Fruit fly (Drosophila melanogaster): ENCODE measurements around the gene Grip163.

DNA sequence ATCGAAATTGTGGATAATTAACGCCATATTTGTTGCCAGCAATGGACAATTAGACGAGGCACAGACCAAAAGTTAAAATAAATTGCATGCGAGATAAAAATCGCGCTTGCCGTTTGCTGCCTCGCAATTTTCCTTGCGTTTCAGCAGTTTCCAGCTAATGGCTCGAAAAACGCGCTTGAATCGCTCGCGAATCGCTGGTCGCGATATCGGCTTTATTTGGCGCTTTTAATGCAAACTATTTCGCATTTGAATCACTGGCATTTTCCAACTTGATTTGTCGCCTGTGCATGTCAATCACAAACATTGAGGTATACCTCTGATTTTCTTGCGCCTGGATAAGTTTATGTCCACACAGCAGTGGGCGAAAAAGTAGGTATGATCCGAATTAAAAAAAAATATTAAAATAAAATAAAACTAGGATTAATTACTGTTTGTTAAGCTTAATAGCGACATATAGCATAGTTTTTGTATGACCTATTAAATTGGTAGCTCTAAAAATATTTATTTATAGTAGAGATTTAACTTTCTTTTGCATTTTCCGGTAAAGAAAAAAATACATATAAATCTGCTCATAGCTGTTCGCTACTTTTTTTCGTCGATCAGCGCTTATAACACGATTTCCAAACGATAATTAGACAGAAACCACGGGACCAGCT, 25.3 kb upstream of the Grip163 start:
- no peak for TF ChIP-seq CG6163 (GFP tag; IDR thresholded peaks at IDR 0.05)
- no peak for TF ChIP-seq CG7368 (GFP tag; optimal IDR thresholded peaks at IDR 0.05)
- no peak for TF ChIP-seq CG6792 (GFP tag; optimal IDR thresholded peaks at IDR 0.05)
- TF ChIP-seq Lpt (GFP tag; optimal IDR thresholded peaks at IDR 0.05): no peak
- peak; percentile 59 for TF ChIP-seq CG6276 (GFP tag; optimal IDR thresholded peaks at IDR 0.05)
- TF ChIP-seq Hr38 (GFP tag; optimal IDR thresholded peaks at IDR 0.05): no peak
- no peak for TF ChIP-seq fd59A (GFP tag; optimal IDR thresholded peaks at IDR 0.05)
- TF ChIP-seq fd85E (GFP tag; optimal IDR thresholded peaks at IDR 0.05): no peak
- TF ChIP-seq vri (GFP tag; optimal IDR thresholded peaks at IDR 0.05): no peak
- no peak for TF ChIP-seq acj6 (GFP tag; optimal IDR thresholded peaks at IDR 0.05)
- no peak for TF ChIP-seq Ets21C (GFP tag; optimal IDR thresholded peaks at IDR 0.05)
- TF ChIP-seq Sox102F (GFP tag; optimal IDR thresholded peaks at IDR 0.05): no peak
